Fruit fly (Drosophila melanogaster): ENCODE results near the gene CG42446.

DNA sequence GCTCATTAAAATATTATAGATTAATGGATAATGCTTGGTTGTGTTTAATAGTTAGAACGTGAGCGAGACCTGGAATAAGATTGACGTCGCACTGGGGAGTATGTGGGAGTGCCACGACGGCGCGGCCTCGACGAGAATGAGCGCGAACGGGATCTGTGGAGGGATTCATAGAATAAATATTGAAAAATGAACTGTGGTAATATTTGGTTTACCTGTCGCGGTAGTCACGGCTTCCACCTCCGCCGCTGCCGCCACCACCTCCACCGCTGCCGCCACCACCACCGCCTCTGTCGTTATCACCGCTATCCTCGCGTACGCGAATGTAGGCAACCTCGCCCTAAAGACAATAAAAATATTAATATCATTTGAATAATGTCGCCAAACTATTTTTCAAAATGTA, 19.3 kb downstream of the CG42446 start:
- TF ChIP-seq CG8478 (optimal IDR thresholded peaks at IDR 0.05) (no peak), usp (GFP tag; optimal IDR thresholded peaks at IDR 0.05) (no peak)
